Fruit fly (Drosophila melanogaster) whole organism, prepupa: ENCODE results near the gene CG15169.
A peak's percentile ranks its signal among the peaks of the same experiment; 100 is the strongest.

Experiments used
- Blimp-1 ChIP-seq: fragments of 200-800 bp; sonication (Bioruptor generic); optimal IDR thresholded peaks from 3 replicates; lab custom pipeline; 2017; ENCODE audit warnings: missing biosample characterization, missing genetic modification characterization, mild to moderate bottlenecking, moderate library complexity, missing genetic modification reagents
- CG10669 ChIP-seq: fragments of 200-800 bp; sonication (Bioruptor generic); optimal IDR thresholded peaks from 3 replicates; lab custom pipeline; 2018; ENCODE audit warnings: missing biosample characterization, mild to moderate bottlenecking, missing genetic modification characterization, moderate library complexity
- CG11762 ChIP-seq: fragments of 200-800 bp; sonication (Bioruptor generic); optimal IDR thresholded peaks from 3 replicates; lab custom pipeline; 2016; ENCODE audit warnings: missing biosample characterization, missing genetic modification characterization; ENCODE audit not compliant: insufficient read depth
- CG15336 ChIP-seq: fragments of 200-800 bp; sonication (Bioruptor generic); IDR thresholded peaks from 2 replicates; pipeline ENCODE4 v1.3.6; 2022; ENCODE audit warnings: missing biosample characterization, missing genetic modification characterization
- CG1621 ChIP-seq: fragments of 200-800 bp; sonication (Bioruptor generic); optimal IDR thresholded peaks from 3 replicates; lab custom pipeline; 2018; ENCODE audit warnings: missing biosample characterization, mild to moderate bottlenecking, missing genetic modification characterization
- CG16779 ChIP-seq: fragments of 200-800 bp; sonication (Bioruptor generic); optimal IDR thresholded peaks from 3 replicates; lab custom pipeline; 2017; ENCODE audit warnings: missing biosample characterization, mild to moderate bottlenecking, missing genetic modification characterization
- CG3032 ChIP-seq: fragments of 200-800 bp; optimal IDR thresholded peaks from 2 replicates; lab custom pipeline; 2019; ENCODE audit warnings: missing biosample characterization, mild to moderate bottlenecking, missing genetic modification characterization, moderate library complexity
- CG31627 ChIP-seq: fragments of 200-800 bp; sonication (Bioruptor generic); optimal IDR thresholded peaks from 3 replicates; lab custom pipeline; 2016; ENCODE audit warnings: missing biosample characterization, missing genetic modification characterization
- CG32006 ChIP-seq: fragments of 200-800 bp; sonication (Bioruptor generic); optimal IDR thresholded peaks from 3 replicates; lab custom pipeline; 2017; ENCODE audit warnings: missing biosample characterization, mild to moderate bottlenecking, missing genetic modification characterization
- CG6276 ChIP-seq: fragments of 200-800 bp; sonication (Bioruptor generic); optimal IDR thresholded peaks from 2 replicates; lab custom pipeline; 2017; ENCODE audit warnings: missing biosample characterization, mild to moderate bottlenecking, missing genetic modification characterization
- CG6792 ChIP-seq: fragments of 200-800 bp; sonication (Bioruptor generic); optimal IDR thresholded peaks from 3 replicates; lab custom pipeline; 2016; ENCODE audit warnings: missing biosample characterization, missing genetic modification characterization
- CG6808 ChIP-seq: fragments of 200-800 bp; sonication (Bioruptor generic); optimal IDR thresholded peaks from 3 replicates; lab custom pipeline; 2017; ENCODE audit warnings: missing biosample characterization, missing genetic modification characterization, mild to moderate bottlenecking, moderate library complexity, missing genetic modification reagents
- CG6854 ChIP-seq: fragments of 200-800 bp; sonication (Bioruptor generic); optimal IDR thresholded peaks from 2 replicates; lab custom pipeline; 2017; ENCODE audit warnings: missing biosample characterization, mild to moderate bottlenecking, missing genetic modification characterization
- CG7368 ChIP-seq: fragments of 200-800 bp; sonication (Bioruptor generic); optimal IDR thresholded peaks from 3 replicates; lab custom pipeline; 2016; ENCODE audit warnings: missing biosample characterization, missing genetic modification characterization
- CG8319 ChIP-seq: fragments of 200-800 bp; sonication (Bioruptor generic); optimal IDR thresholded peaks from 3 replicates; lab custom pipeline; 2016; ENCODE audit warnings: missing biosample characterization, missing genetic modification characterization
- CG8632 ChIP-seq: fragments of 200-800 bp; sonication (Bioruptor generic); optimal IDR thresholded peaks from 3 replicates; lab custom pipeline; 2016; ENCODE audit warnings: missing biosample characterization, missing genetic modification characterization
- CG9139 ChIP-seq: fragments of 200-800 bp; sonication (Bioruptor generic); optimal IDR thresholded peaks from 3 replicates; lab custom pipeline; 2017; ENCODE audit warnings: missing biosample characterization, mild to moderate bottlenecking, missing genetic modification characterization
- Eip75B ChIP-seq: fragments of 200-800 bp; sonication (Bioruptor generic); optimal IDR thresholded peaks from 3 replicates; lab custom pipeline; 2016; ENCODE audit warnings: missing biosample characterization, missing genetic modification characterization
- Eip93F ChIP-seq: fragments of 200-800 bp; sonication (Bioruptor generic); optimal IDR thresholded peaks from 2 replicates; lab custom pipeline; 2016; ENCODE audit warnings: missing biosample characterization, mild to moderate bottlenecking, missing genetic modification characterization
- Ets21C ChIP-seq: fragments of 200-800 bp; sonication (Bioruptor generic); optimal IDR thresholded peaks from 3 replicates; lab custom pipeline; 2016; ENCODE audit warnings: missing biosample characterization, missing genetic modification characterization
- Ets96B ChIP-seq: fragments of 200-800 bp; optimal IDR thresholded peaks from 2 replicates; lab custom pipeline; 2019; ENCODE audit warnings: missing biosample characterization, mild to moderate bottlenecking, missing genetic modification characterization, moderate library complexity
- Hr38 ChIP-seq: sonication (Bioruptor generic); optimal IDR thresholded peaks from 2 replicates; lab custom pipeline; 2016; ENCODE audit warnings: missing biosample characterization, missing genetic modification characterization
- Hr4 ChIP-seq: fragments of 200-800 bp; sonication (Bioruptor generic); optimal IDR thresholded peaks from 3 replicates; lab custom pipeline; 2016; ENCODE audit warnings: missing biosample characterization, missing genetic modification characterization
- Met ChIP-seq: fragments of 200-800 bp; sonication (Bioruptor generic); optimal IDR thresholded peaks from 3 replicates; lab custom pipeline; 2016; ENCODE audit warnings: missing biosample characterization, missing genetic modification characterization
- Smox ChIP-seq: fragments of 200-800 bp; sonication (Bioruptor generic); optimal IDR thresholded peaks from 3 replicates; lab custom pipeline; 2016; ENCODE audit warnings: missing biosample characterization, missing genetic modification characterization
- Sox102F ChIP-seq: fragments of 200-800 bp; sonication (Bioruptor generic); optimal IDR thresholded peaks from 2 replicates; lab custom pipeline; 2016; ENCODE audit warnings: missing biosample characterization, mild to moderate bottlenecking, missing genetic modification characterization
- achi ChIP-seq: fragments of 200-800 bp; sonication (Bioruptor generic); optimal IDR thresholded peaks from 3 replicates; lab custom pipeline; 2016; ENCODE audit warnings: missing biosample characterization, missing genetic modification characterization
- acj6 ChIP-seq: fragments of 200-800 bp; sonication (Bioruptor generic); optimal IDR thresholded peaks from 3 replicates; lab custom pipeline; 2016; ENCODE audit warnings: missing biosample characterization, missing genetic modification characterization
- cyc ChIP-seq: fragments of 200-800 bp; sonication (Bioruptor generic); optimal IDR thresholded peaks from 3 replicates; lab custom pipeline; 2016; ENCODE audit warnings: missing biosample characterization, missing genetic modification characterization
- dsx ChIP-seq: fragments of 200-800 bp; optimal IDR thresholded peaks from 3 replicates; lab custom pipeline; 2019; ENCODE audit warnings: missing biosample characterization, mild to moderate bottlenecking, missing genetic modification characterization, moderate library complexity; ENCODE audit not compliant: poor library complexity, severe bottlenecking
- esn ChIP-seq: fragments of 200-800 bp; sonication (Bioruptor generic); optimal IDR thresholded peaks from 2 replicates; lab custom pipeline; 2016; ENCODE audit warnings: missing biosample characterization, mild to moderate bottlenecking, missing genetic modification characterization, moderate library complexity
- fd59A ChIP-seq: fragments of 200-800 bp; sonication (Bioruptor generic); optimal IDR thresholded peaks from 2 replicates; lab custom pipeline; 2017; ENCODE audit warnings: missing biosample characterization, mild to moderate bottlenecking, missing genetic modification characterization, missing genetic modification reagents
- fd85E ChIP-seq: fragments of 200-800 bp; sonication (Bioruptor generic); optimal IDR thresholded peaks from 3 replicates; lab custom pipeline; 2016; ENCODE audit warnings: missing biosample characterization, missing genetic modification characterization
- svp ChIP-seq: fragments of 200-800 bp; sonication (Bioruptor generic); peaks from one replicate; lab custom pipeline; 2016; ENCODE audit warnings: missing biosample characterization, missing genetic modification characterization
- topi ChIP-seq: fragments of 200-800 bp; sonication (Bioruptor generic); optimal IDR thresholded peaks from 3 replicates; lab custom pipeline; 2016; ENCODE audit warnings: missing biosample characterization, missing genetic modification characterization
- vri ChIP-seq: fragments of 200-800 bp; sonication (Bioruptor generic); optimal IDR thresholded peaks from 3 replicates; lab custom pipeline; 2016; ENCODE audit warnings: missing biosample characterization, mild to moderate bottlenecking, missing genetic modification characterization

The CG15169 gene

dm6 chr2L:19014032-19014880 is 23.4 kb downstream of the CG15169 start (continued):
- TF ChIP-seq CG6808 (GFP tag; lab: Kevin White, UChicago), result peak; percentile 70
- peak; percentile 54 for TF ChIP-seq esn (GFP tag; lab: Kevin White, UChicago)
- peak; percentile 59 for TF ChIP-seq CG10669 (GFP tag; lab: Kevin White, UChicago)
- TF ChIP-seq Eip93F, result no peak
- TF ChIP-seq CG6792, result peak; percentile 29
- TF ChIP-seq CG1621 (tag; lab: Kevin White, UChicago), result no peak
- TF ChIP-seq CG31627 (GFP tag; lab: Kevin White, UChicago), result no peak
- TF ChIP-seq CG3032 (tag; lab: Kevin White, UChicago), result peak; percentile 66
- no peak for TF ChIP-seq Hr38
- peak; percentile 62 for TF ChIP-seq Ets96B (tag; lab: Kevin White, UChicago)
- TF ChIP-seq Sox102F (GFP tag; lab: Kevin White, UChicago), result peak; percentile 27
- TF ChIP-seq Blimp-1 (GFP tag; lab: Kevin White, UChicago), result no peak
- peak; percentile 10 for TF ChIP-seq CG16779 (tag; lab: Kevin White, UChicago)
- peak; percentile 28 for TF ChIP-seq CG11762 (GFP tag; lab: Kevin White, UChicago)
- peak; percentile 39 for TF ChIP-seq Hr4 (GFP tag; lab: Kevin White, UChicago)
- peak; percentile 44 for TF ChIP-seq CG8632 (GFP tag; lab: Kevin White, UChicago)
- TF ChIP-seq Smox (GFP tag; lab: Kevin White, UChicago), result peak; percentile 28
- no peak for TF ChIP-seq CG8319 (GFP tag; lab: Kevin White, UChicago)
- peak; percentile 58 for TF ChIP-seq CG32006 (GFP tag; lab: Kevin White, UChicago)
- TF ChIP-seq CG6276 (GFP tag; lab: Kevin White, UChicago), result peak; percentile 39
- TF ChIP-seq fd85E (GFP tag; lab: Kevin White, UChicago), result no peak
- peak; percentile 33 for TF ChIP-seq CG9139 (GFP tag; lab: Kevin White, UChicago)
- no peak for TF ChIP-seq vri (GFP tag; lab: Kevin White, UChicago)
- peak; percentile 11 for TF ChIP-seq cyc (GFP tag; lab: Kevin White, UChicago)
- TF ChIP-seq svp (GFP tag; lab: Kevin White, UChicago), result peak; percentile 73
- TF ChIP-seq CG15336 (GFP tag; lab: Robert Waterston, UW), result peak; percentile 47
- no peak for TF ChIP-seq CG6854

dm6 chr2L:19014881-19015366 is 24.1 kb downstream of the CG15169 start:
- TF ChIP-seq Sox102F (GFP tag; lab: Kevin White, UChicago) (no peak), Hr38 (no peak), topi (GFP tag; lab: Kevin White, UChicago) (no peak), Eip75B (GFP tag; lab: Kevin White, UChicago) (no peak), fd59A (GFP tag; lab: Kevin White, UChicago) (no peak), Met (no peak), achi (GFP tag; lab: Kevin White, UChicago) (no peak), CG16779 (tag; lab: Kevin White, UChicago) (no peak), acj6 (no peak), dsx (no peak), cyc (GFP tag; lab: Kevin White, UChicago) (no peak), Ets21C (GFP tag; lab: Kevin White, UChicago) (no peak)

dm6 chr2L:19015628-19016027 is 24.8 kb downstream of the CG15169 start:
- no peak for TF ChIP-seq Eip93F
- peak; percentile 45 for TF ChIP-seq CG7368 (GFP tag; lab: Kevin White, UChicago)
